Worm (Caenorhabditis elegans): ENCODE measurements around the gene tra-2.

DNA sequence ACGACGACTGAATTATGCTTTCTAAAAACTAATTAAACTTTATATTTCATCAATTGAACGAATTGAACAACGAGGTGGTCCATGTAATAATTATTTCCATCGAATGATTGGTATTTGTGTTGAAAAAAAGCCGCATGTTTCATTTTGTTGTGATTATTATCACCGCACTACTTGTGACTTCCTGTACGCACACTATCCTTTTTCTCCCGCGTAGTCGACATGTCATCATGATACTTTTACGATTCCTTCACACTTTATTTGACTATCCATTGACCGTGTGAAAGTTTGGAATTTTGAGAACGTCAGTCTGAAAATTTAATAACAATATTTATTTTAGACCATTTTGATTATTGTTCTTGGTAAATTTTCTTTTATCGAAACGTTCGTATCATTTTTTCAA, 37.9 kb downstream of the tra-2 start, which contains the start of gene F22D3.4:
- TF ChIP-seq aly-2 (tag; optimal IDR thresholded peaks at IDR 0.05): no peak
- no peak for TF ChIP-seq tbx-2 (tag; optimal IDR thresholded peaks at IDR 0.05)
- TF ChIP-seq lin-39 (tag; optimal IDR thresholded peaks at IDR 0.05): no peak

Data from whole organism, L3 larva.